Fruit fly (Drosophila melanogaster): ENCODE measurements around the gene CG31268.

CG31268 gene

dm6 chr3R:17059811-17060169 lies 28.2 kb downstream of the CG31268 start:
- TF ChIP-seq Mnt (GFP tag; optimal IDR thresholded peaks at IDR 0.05) (peak; percentile 69), cic (GFP tag; optimal IDR thresholded peaks at IDR 0.05) (no peak), CG5204 (GFP tag; optimal IDR thresholded peaks at IDR 0.05) (no peak), cnc (optimal IDR thresholded peaks at IDR 0.05) (peak; percentile 4 to 56), tj (GFP tag; optimal IDR thresholded peaks at IDR 0.05) (no peak)

dm6 chr3R:17060244-17060664 lies 28.7 kb downstream of the CG31268 start:
- TF ChIP-seq CG5204 (GFP tag; optimal IDR thresholded peaks at IDR 0.05) = peak; percentile 74
- TF ChIP-seq tj (GFP tag; optimal IDR thresholded peaks at IDR 0.05) = no peak
- TF ChIP-seq kay (GFP tag; ENCODE audit: borderline replicate concordance) = peak; percentile 68
- no peak for TF ChIP-seq cnc (optimal IDR thresholded peaks at IDR 0.05)
- peak; percentile 25 for TF ChIP-seq CG7101 (tag; optimal IDR thresholded peaks at IDR 0.05)
- TF ChIP-seq CG12768 (GFP tag; optimal IDR thresholded peaks at IDR 0.05) = no peak
- peak; percentile 42 for TF ChIP-seq Hr96 (GFP tag; optimal IDR thresholded peaks at IDR 0.05)
- peak; percentile 51 for TF ChIP-seq CG11617 (GFP tag; optimal IDR thresholded peaks at IDR 0.05)
- peak; percentile 12 for TF ChIP-seq toe (GFP tag; optimal IDR thresholded peaks at IDR 0.05)
- TF ChIP-seq bab1 (GFP tag; optimal IDR thresholded peaks at IDR 0.05) = no peak
- TF ChIP-seq CG7045 (GFP tag; optimal IDR thresholded peaks at IDR 0.05) = peak; percentile 46

dm6 chr3R:17060809-17061394 lies 29.3 kb downstream of the CG31268 start:
- TF ChIP-seq ovo (GFP tag; optimal IDR thresholded peaks at IDR 0.05) = no peak
- peak; percentile 64 for TF ChIP-seq Mnt (GFP tag; optimal IDR thresholded peaks at IDR 0.05)
- TF ChIP-seq cic (GFP tag; optimal IDR thresholded peaks at IDR 0.05) = peak; percentile 85
- TF ChIP-seq cnc (optimal IDR thresholded peaks at IDR 0.05) = no peak
- TF ChIP-seq CG1620 (GFP tag; optimal IDR thresholded peaks at IDR 0.05) = no peak
- TF ChIP-seq CG7045 (GFP tag; optimal IDR thresholded peaks at IDR 0.05) = no peak
- no peak for TF ChIP-seq CG11617 (GFP tag; optimal IDR thresholded peaks at IDR 0.05)

dm6 chr3R:17061736-17062371 lies 30.3 kb downstream of the CG31268 start:
- TF ChIP-seq CG12768 (GFP tag; optimal IDR thresholded peaks at IDR 0.05) (no peak), CG7101 (tag; optimal IDR thresholded peaks at IDR 0.05) (no peak), CG1620 (GFP tag; optimal IDR thresholded peaks at IDR 0.05) (no peak), kay (GFP tag; ENCODE audit: borderline replicate concordance) (no peak), Hr96 (GFP tag; optimal IDR thresholded peaks at IDR 0.05) (no peak), pad (GFP tag; optimal IDR thresholded peaks at IDR 0.05) (no peak), toe (GFP tag; optimal IDR thresholded peaks at IDR 0.05) (no peak), CG14711 (tag; optimal IDR thresholded peaks at IDR 0.05) (no peak), bab1 (GFP tag; optimal IDR thresholded peaks at IDR 0.05) (no peak), Clk (GFP tag; optimal IDR thresholded peaks at IDR 0.05) (no peak), Crg-1 (GFP tag; optimal IDR thresholded peaks at IDR 0.05) (no peak), ovo (GFP tag; optimal IDR thresholded peaks at IDR 0.05) (no peak), tj (GFP tag; optimal IDR thresholded peaks at IDR 0.05) (no peak), CG7045 (GFP tag; optimal IDR thresholded peaks at IDR 0.05) (no peak), CG11617 (GFP tag; optimal IDR thresholded peaks at IDR 0.05) (no peak), Mnt (GFP tag; optimal IDR thresholded peaks at IDR 0.05) (no peak), CG5204 (GFP tag; optimal IDR thresholded peaks at IDR 0.05) (no peak), CG33017 (tag; optimal IDR thresholded peaks at IDR 0.05) (no peak), cic (GFP tag; optimal IDR thresholded peaks at IDR 0.05) (no peak)

- TF ChIP-seq toe (GFP tag; optimal IDR thresholded peaks at IDR 0.05) (no peak), tj (GFP tag; optimal IDR thresholded peaks at IDR 0.05) (peak; percentile 36), Hr96 (GFP tag; optimal IDR thresholded peaks at IDR 0.05) (no peak), CG12768 (GFP tag; optimal IDR thresholded peaks at IDR 0.05) (peak; percentile 14), cic (GFP tag; optimal IDR thresholded peaks at IDR 0.05) (no peak)
These were observed 31.1 kb downstream of the CG31268 start for dm6 chr3R:17062705-17063104.

- no peak for TF ChIP-seq Mnt (GFP tag; optimal IDR thresholded peaks at IDR 0.05)
- TF ChIP-seq pad (GFP tag; optimal IDR thresholded peaks at IDR 0.05) = no peak
These were observed 32.2 kb downstream of the CG31268 start for dm6 chr3R:17063763-17064162.

dm6 chr3R:17065018-17065784 lies 33.6 kb downstream of the CG31268 start:
- TF ChIP-seq CG11617 (GFP tag; optimal IDR thresholded peaks at IDR 0.05) = peak; percentile 90
- peak; percentile 84 for TF ChIP-seq CG5204 (GFP tag; optimal IDR thresholded peaks at IDR 0.05)
- peak; percentile 61 for TF ChIP-seq Clk (GFP tag; optimal IDR thresholded peaks at IDR 0.05)
- TF ChIP-seq bab1 (GFP tag; optimal IDR thresholded peaks at IDR 0.05) = peak; percentile 79
- TF ChIP-seq CG7101 (tag; optimal IDR thresholded peaks at IDR 0.05) = peak; percentile 89
- peak; percentile 74 for TF ChIP-seq Hr96 (GFP tag; optimal IDR thresholded peaks at IDR 0.05)
- TF ChIP-seq CG33017 (tag; optimal IDR thresholded peaks at IDR 0.05) = peak; percentile 87
- TF ChIP-seq Crg-1 (GFP tag; optimal IDR thresholded peaks at IDR 0.05) = peak; percentile 94
- peak; percentile 53 for TF ChIP-seq toe (GFP tag; optimal IDR thresholded peaks at IDR 0.05)
- peak; percentile 91 for TF ChIP-seq CG7045 (GFP tag; optimal IDR thresholded peaks at IDR 0.05)
- peak; percentile 96 for TF ChIP-seq cic (GFP tag; optimal IDR thresholded peaks at IDR 0.05)
- peak; percentile 68 for TF ChIP-seq CG1620 (GFP tag; optimal IDR thresholded peaks at IDR 0.05)
- peak; percentile 87 for TF ChIP-seq CG14711 (tag; optimal IDR thresholded peaks at IDR 0.05)
- no peak for TF ChIP-seq cnc (optimal IDR thresholded peaks at IDR 0.05)
- TF ChIP-seq kay (GFP tag; ENCODE audit: borderline replicate concordance) = peak; percentile 91
- peak; percentile 76 for TF ChIP-seq pad (GFP tag; optimal IDR thresholded peaks at IDR 0.05)
- TF ChIP-seq CG12768 (GFP tag; optimal IDR thresholded peaks at IDR 0.05) = peak; percentile 94
- peak; percentile 88 for TF ChIP-seq tj (GFP tag; optimal IDR thresholded peaks at IDR 0.05)
- TF ChIP-seq ovo (GFP tag; optimal IDR thresholded peaks at IDR 0.05) = peak; percentile 76
- TF ChIP-seq Mnt (GFP tag; optimal IDR thresholded peaks at IDR 0.05) = peak; percentile 78
